Fruit fly (Drosophila melanogaster) whole organism, embryonic: ENCODE data around the gene CG1575.

ENCODE experiments used
- Adf1 ChIP-seq: fragments of 200-800 bp; sonication (Bioruptor generic); IDR thresholded peaks from 2 replicates; pipeline ENCODE4 v1.3.6; 2022; ENCODE audit warnings: missing biosample characterization, missing genetic modification characterization
- Atf-2 ChIP-seq: fragments of 200-800 bp; sonication (Bioruptor generic); optimal IDR thresholded peaks from 2 replicates; lab custom pipeline; 2016; ENCODE audit warnings: missing biosample characterization, missing genetic modification characterization
- Awh ChIP-seq: fragments of 200-800 bp; sonication (Bioruptor generic); IDR thresholded peaks from 2 replicates; pipeline ENCODE4, ENCODE4 v1.3.6; 2022; ENCODE audit warnings: missing biosample characterization, missing genetic modification characterization
- BEAF-32 ChIP-seq: fragments of 200-800 bp; sonication (Bioruptor generic); optimal IDR thresholded peaks from 3 replicates; lab custom pipeline; 2017; ENCODE audit warnings: missing biosample characterization, missing genetic modification characterization, mild to moderate bottlenecking, moderate library complexity, missing genetic modification reagents
- BtbVII ChIP-seq: fragments of 200-800 bp; sonication (Bioruptor generic); optimal IDR thresholded peaks from 3 replicates; lab custom pipeline; 2017; ENCODE audit warnings: missing biosample characterization, mild to moderate bottlenecking, missing genetic modification characterization
- CG10959 ChIP-seq: fragments of 200-800 bp; sonication (Bioruptor generic); IDR thresholded peaks from 2 replicates; pipeline ENCODE4 v1.3.6; 2022; ENCODE audit warnings: missing biosample characterization, missing genetic modification characterization
- CG11085 ChIP-seq: fragments of 200-800 bp; sonication (Bioruptor generic); IDR thresholded peaks from 2 replicates; pipeline ENCODE4 v1.3.6; 2022; ENCODE audit warnings: missing biosample characterization, missing genetic modification characterization
- CG11247 ChIP-seq: fragments of 200-800 bp; sonication (Bioruptor generic); IDR thresholded peaks from 2 replicates; pipeline ENCODE4 v1.3.6; 2022; ENCODE audit warnings: missing biosample characterization, missing genetic modification characterization
- CG12236 ChIP-seq: fragments of 200-800 bp; sonication (Bioruptor generic); optimal IDR thresholded peaks from 2 replicates; lab custom pipeline; 2016; ENCODE audit warnings: missing biosample characterization, missing genetic modification characterization
- CG14441 ChIP-seq: fragments of 200-800 bp; sonication (Bioruptor generic); IDR thresholded peaks from 2 replicates; pipeline ENCODE4 v1.3.6; 2022; ENCODE audit warnings: missing biosample characterization, missing genetic modification characterization
- CG14710 ChIP-seq: fragments of 200-800 bp; sonication (Bioruptor generic); optimal IDR thresholded peaks from 3 replicates; lab custom pipeline; 2019; ENCODE audit warnings: missing biosample characterization, mild to moderate bottlenecking, missing genetic modification characterization, moderate library complexity
- CG17359 ChIP-seq: fragments of 200-800 bp; sonication (Bioruptor generic); optimal IDR thresholded peaks from 3 replicates; lab custom pipeline; 2018; ENCODE audit warnings: missing biosample characterization, mild to moderate bottlenecking, missing genetic modification characterization, moderate library complexity
- CG17361 ChIP-seq: fragments of 200-800 bp; sonication (Bioruptor generic); IDR thresholded peaks from 3 replicates; pipeline ENCODE4 v1.3.6; 2022; ENCODE audit warnings: missing biosample characterization, missing genetic modification characterization
- CG18599 ChIP-seq: fragments of 200-800 bp; sonication (Bioruptor generic); optimal IDR thresholded peaks from 3 replicates; lab custom pipeline; 2017; ENCODE audit warnings: missing biosample characterization, missing genetic modification characterization, mild to moderate bottlenecking, moderate library complexity, missing genetic modification reagents
- CG18764 ChIP-seq: fragments of 200-800 bp; sonication (Bioruptor generic); optimal IDR thresholded peaks from 3 replicates; lab custom pipeline; 2016; ENCODE audit warnings: missing biosample characterization, missing genetic modification characterization
- CG2875 ChIP-seq: fragments of 200-800 bp; sonication (Bioruptor generic); optimal IDR thresholded peaks from 2 replicates; lab custom pipeline; 2017; ENCODE audit warnings: missing biosample characterization, mild to moderate bottlenecking, missing genetic modification characterization, missing genetic modification reagents
- CG3065 ChIP-seq: fragments of 200-800 bp; sonication (Bioruptor generic); optimal IDR thresholded peaks from 2 replicates; lab custom pipeline; 2016; ENCODE audit warnings: missing biosample characterization, missing genetic modification characterization
- CG33213 ChIP-seq: fragments of 200-800 bp; sonication (Bioruptor generic); optimal IDR thresholded peaks from 3 replicates; lab custom pipeline; 2016; ENCODE audit warnings: missing biosample characterization, missing genetic modification characterization
- CG4328 ChIP-seq: fragments of 200-800 bp; sonication (Bioruptor generic); optimal IDR thresholded peaks from 3 replicates; lab custom pipeline; 2017; ENCODE audit warnings: missing biosample characterization, missing genetic modification reagents, missing genetic modification characterization
- CG6175 ChIP-seq: fragments of 200-800 bp; sonication (Bioruptor generic); IDR thresholded peaks from 3 replicates; pipeline ENCODE4 v1.3.6; 2022; ENCODE audit warnings: missing biosample characterization, missing genetic modification characterization
- CG7556 ChIP-seq: fragments of 200-800 bp; sonication (Bioruptor generic); optimal IDR thresholded peaks from 2 replicates; lab custom pipeline; 2017; ENCODE audit warnings: missing biosample characterization, mild to moderate bottlenecking, missing genetic modification characterization
- CG9609 ChIP-seq: fragments of 200-800 bp; sonication (Bioruptor generic); optimal IDR thresholded peaks from 3 replicates; lab custom pipeline; 2016; ENCODE audit warnings: missing biosample characterization, missing genetic modification characterization
- Dip3 ChIP-seq: fragments of 200-800 bp; sonication (Bioruptor generic); optimal IDR thresholded peaks from 3 replicates; lab custom pipeline; 2016; ENCODE audit warnings: missing biosample characterization, missing genetic modification characterization
- Dll ChIP-seq: fragments of 200-800 bp; sonication (Bioruptor generic); IDR thresholded peaks from 4 replicates; pipeline ENCODE4 v1.3.6; 2022; ENCODE audit warnings: missing biosample characterization, missing genetic modification characterization; ENCODE audit not compliant: partially characterized antibody
- Elba2 ChIP-seq: fragments of 200-800 bp; sonication (Bioruptor generic); optimal IDR thresholded peaks from 3 replicates; lab custom pipeline; 2016; ENCODE audit warnings: missing biosample characterization, missing genetic modification characterization
- H2.0 ChIP-seq: fragments of 200-800 bp; sonication (Bioruptor generic); IDR thresholded peaks from 2 replicates; pipeline ENCODE4 v1.3.6; 2022; ENCODE audit warnings: missing biosample characterization, missing genetic modification characterization
- Hr3 ChIP-seq: fragments of 200-800 bp; sonication (Bioruptor generic); optimal IDR thresholded peaks from 3 replicates; lab custom pipeline; 2016; ENCODE audit warnings: missing biosample characterization, missing genetic modification characterization
- Jarid2 ChIP-seq: fragments of 200-800 bp; sonication (Bioruptor generic); optimal IDR thresholded peaks from 3 replicates; lab custom pipeline; 2017; ENCODE audit warnings: mild to moderate bottlenecking, missing biosample characterization, missing genetic modification reagents, missing genetic modification characterization
- Lim3 ChIP-seq: fragments of 200-800 bp; sonication (Bioruptor generic); IDR thresholded peaks from 2 replicates; pipeline ENCODE4 v1.3.6; 2022; ENCODE audit warnings: missing biosample characterization, missing genetic modification characterization
- Meics ChIP-seq: fragments of 200-800 bp; sonication (Bioruptor generic); optimal IDR thresholded peaks from 2 replicates; lab custom pipeline; 2017; ENCODE audit warnings: missing biosample characterization, mild to moderate bottlenecking, missing genetic modification characterization
- NK7.1 ChIP-seq: fragments of 200-800 bp; sonication (Bioruptor generic); optimal IDR thresholded peaks from 3 replicates; lab custom pipeline; 2016; ENCODE audit warnings: missing biosample characterization, missing genetic modification characterization
- Ravus ChIP-seq: fragments of 200-800 bp; sonication (Bioruptor generic); IDR thresholded peaks from 2 replicates; pipeline ENCODE4 v1.3.6; 2022; ENCODE audit warnings: missing biosample characterization, missing genetic modification characterization
- Rfx ChIP-seq: fragments of 200-800 bp; sonication (Bioruptor generic); IDR thresholded peaks from 2 replicates; pipeline ENCODE4 v1.3.6; 2022; ENCODE audit warnings: missing biosample characterization, missing genetic modification characterization
- aop ChIP-seq: fragments of 200-800 bp; sonication (Bioruptor generic); IDR thresholded peaks from 2 replicates; pipeline ENCODE4 v1.3.6; 2022; ENCODE audit warnings: missing biosample characterization, missing genetic modification characterization
- ato ChIP-seq: fragments of 200-800 bp; sonication (Bioruptor generic); IDR thresholded peaks from 2 replicates; pipeline ENCODE4 v1.3.6; 2022; ENCODE audit warnings: missing biosample characterization, missing genetic modification characterization; ENCODE audit not compliant: partially characterized antibody
- cas ChIP-seq: fragments of 200-800 bp; sonication (Bioruptor generic); IDR thresholded peaks from 2 replicates; pipeline ENCODE4 v1.3.6; 2022; ENCODE audit warnings: missing biosample characterization, missing genetic modification characterization
- dmrt99B ChIP-seq: fragments of 200-800 bp; sonication (Bioruptor generic); optimal IDR thresholded peaks from 2 replicates; lab custom pipeline; 2018; ENCODE audit warnings: missing biosample characterization, mild to moderate bottlenecking, missing genetic modification characterization, moderate library complexity
- esg ChIP-seq: fragments of 200-800 bp; sonication (Bioruptor generic); conservative IDR thresholded peaks from 2 replicates; pipeline ENCODE4 v1.3.6; 2022; ENCODE audit warnings: missing biosample characterization, missing genetic modification characterization
- gfzf ChIP-seq: fragments of 200-800 bp; sonication (Bioruptor generic); optimal IDR thresholded peaks from 2 replicates; lab custom pipeline; 2016; ENCODE audit warnings: missing biosample characterization, mild to moderate bottlenecking, missing genetic modification characterization, moderate library complexity
- her ChIP-seq: fragments of 200-800 bp; sonication (Bioruptor generic); optimal IDR thresholded peaks from 2 replicates; lab custom pipeline; 2016; ENCODE audit warnings: missing biosample characterization, missing genetic modification characterization
- jigr1 ChIP-seq: fragments of 200-800 bp; sonication (Bioruptor generic); IDR thresholded peaks from 3 replicates; pipeline ENCODE4 v1.3.6; 2022; ENCODE audit warnings: missing biosample characterization, missing genetic modification characterization
- nom ChIP-seq: fragments of 200-800 bp; sonication (Bioruptor generic); optimal IDR thresholded peaks from 2 replicates; lab custom pipeline; 2017; ENCODE audit warnings: missing biosample characterization, missing genetic modification characterization, mild to moderate bottlenecking, moderate library complexity, missing genetic modification reagents
- oc ChIP-seq: fragments of 200-800 bp; sonication (Bioruptor generic); optimal IDR thresholded peaks from 2 replicates; lab custom pipeline; 2018; ENCODE audit warnings: missing biosample characterization, mild to moderate bottlenecking, missing genetic modification characterization, moderate library complexity
- org-1 ChIP-seq: fragments of 200-800 bp; sonication (Bioruptor generic); optimal IDR thresholded peaks from 2 replicates; lab custom pipeline; 2017; ENCODE audit warnings: missing biosample characterization, missing genetic modification characterization
- ro ChIP-seq: fragments of 200-800 bp; sonication (Bioruptor generic); IDR thresholded peaks from 2 replicates; pipeline ENCODE4 v1.3.6; 2022; ENCODE audit warnings: missing biosample characterization, missing genetic modification characterization
- seq ChIP-seq: fragments of 200-800 bp; sonication (Bioruptor generic); IDR thresholded peaks from 2 replicates; pipeline ENCODE4 v1.3.6; 2022; ENCODE audit warnings: missing biosample characterization, missing genetic modification characterization
- sim ChIP-seq: fragments of 200-800 bp; sonication (Bioruptor generic); IDR thresholded peaks from 2 replicates; pipeline ENCODE4 v1.3.6; 2022; ENCODE audit warnings: missing biosample characterization, missing genetic modification characterization
- slbo ChIP-seq: fragments of 200-800 bp; sonication (Bioruptor generic); IDR thresholded peaks from 2 replicates; pipeline ENCODE4 v1.3.6; 2022; ENCODE audit warnings: missing biosample characterization, missing genetic modification characterization
- stwl ChIP-seq: fragments of 200-800 bp; sonication (Bioruptor generic); optimal IDR thresholded peaks from 3 replicates; lab custom pipeline; 2018; ENCODE audit warnings: missing biosample characterization, mild to moderate bottlenecking, missing genetic modification characterization, moderate library complexity

CG1575 gene

DNA sequence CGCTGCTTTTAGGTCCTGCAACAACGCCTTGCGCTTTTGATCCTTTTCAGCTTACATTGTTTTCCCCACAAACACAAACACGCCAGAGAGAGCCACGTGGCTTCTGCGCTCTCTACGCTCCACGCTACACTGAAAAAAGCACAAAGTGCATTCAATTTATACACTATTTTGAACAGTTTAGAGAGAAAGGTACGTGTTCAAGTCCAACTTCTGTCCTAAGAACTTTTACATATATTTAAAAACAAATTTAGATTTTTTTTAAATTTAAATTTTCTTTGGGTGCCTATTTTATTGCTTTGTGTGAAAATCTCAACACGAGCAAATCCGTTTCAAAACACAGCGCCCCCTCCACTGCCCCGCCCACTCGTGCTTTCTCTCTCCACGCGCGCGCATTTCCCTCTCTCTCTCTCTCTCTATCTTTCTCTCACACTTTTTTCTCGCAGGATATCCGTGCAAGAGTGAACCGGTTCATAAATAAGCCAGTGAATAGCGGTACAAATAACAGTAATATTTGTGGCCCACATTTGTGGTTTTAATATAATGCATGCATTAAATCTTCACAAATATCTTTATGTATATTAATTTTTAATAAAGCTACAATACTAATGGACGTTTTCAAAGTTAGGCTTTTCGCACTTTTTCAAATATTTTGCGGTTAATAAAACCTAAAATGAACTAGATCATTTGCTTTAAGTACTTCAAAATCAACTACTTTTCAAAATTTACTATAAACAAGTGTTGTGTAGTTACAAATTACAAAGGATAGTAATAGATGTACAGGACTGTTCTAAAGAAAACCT, 16.6 kb upstream of the CG1575 start (continued):
- TF ChIP-seq CG6175 (GFP tag; lab: Robert Waterston, UW) = 0 out of 3 replicates have a peak, but pooled peaks have one; percentile 64
- TF ChIP-seq CG11085 (GFP tag; lab: Robert Waterston, UW) = peak; percentile 34; the same call in 1 of the 2 replicates
- TF ChIP-seq Dll (GFP tag; lab: Robert Waterston, UW) = no peak
- TF ChIP-seq BtbVII (GFP tag; lab: Kevin White, UChicago) = peak; percentile 81
- TF ChIP-seq oc (tag; lab: Kevin White, UChicago) = peak; percentile 85
- TF ChIP-seq CG2875 (GFP tag; lab: Kevin White, UChicago) = peak; percentile 79
- TF ChIP-seq Elba2 (GFP tag; lab: Kevin White, UChicago) = no peak
- TF ChIP-seq org-1 (GFP tag; lab: Kevin White, UChicago) = peak; percentile 70
- peak; percentile 13 for TF ChIP-seq CG9609 (GFP tag; lab: Kevin White, UChicago)
- TF ChIP-seq Atf-2 (GFP tag; lab: Kevin White, UChicago) = no peak
- peak; percentile 85 for TF ChIP-seq CG17361 (GFP tag; lab: Robert Waterston, UW)
- peak; percentile 34 for TF ChIP-seq CG18764
- TF ChIP-seq H2.0 (GFP tag; lab: Robert Waterston, UW) = peak; percentile 82
- TF ChIP-seq CG33213 = no peak
- 0 out of 2 replicates have a peak, but pooled peaks have one; percentile 41 for TF ChIP-seq ro (GFP tag; lab: Robert Waterston, UW)
- peak; percentile 88 for TF ChIP-seq Meics
- peak; percentile 40 for TF ChIP-seq NK7.1 (GFP tag; lab: Kevin White, UChicago)
- peak; percentile 40 for TF ChIP-seq CG4328
- TF ChIP-seq BEAF-32 = no peak
- peak; percentile 81 for TF ChIP-seq esg (GFP tag; lab: Robert Waterston, UW)
- peak; percentile 90 for TF ChIP-seq CG17359 (tag; lab: Kevin White, UChicago)
- peak; percentile 68 for TF ChIP-seq Hr3 (GFP tag; lab: Kevin White, UChicago)
- no peak for TF ChIP-seq aop (GFP tag; lab: Robert Waterston, UW)
- peak; percentile 20 for TF ChIP-seq nom (GFP tag; lab: Kevin White, UChicago)
- peak; percentile 87 for TF ChIP-seq Rfx (GFP tag; lab: Robert Waterston, UW)
- TF ChIP-seq CG14710 (tag; lab: Kevin White, UChicago) = peak; percentile 68
- peak; percentile 67; the same call in 1 of the 2 replicates for TF ChIP-seq Ravus
- TF ChIP-seq CG18599 (GFP tag; lab: Kevin White, UChicago) = peak; percentile 95
- TF ChIP-seq CG10959 = peak; percentile 49; the same call in 1 of the 2 replicates
- TF ChIP-seq gfzf (GFP tag; lab: Kevin White, UChicago) = no peak
- TF ChIP-seq jigr1 = peak; percentile 67; the same call in 1 of the 3 replicates
- peak; percentile 59 for TF ChIP-seq CG3065
- peak; percentile 68 for TF ChIP-seq sim (GFP tag; lab: Robert Waterston, UW)
- TF ChIP-seq Lim3 (GFP tag; lab: Robert Waterston, UW) = no peak
- no peak for TF ChIP-seq stwl
- TF ChIP-seq Awh = peak; percentile 83
- TF ChIP-seq slbo = peak; percentile 88
- no peak for TF ChIP-seq CG12236
- TF ChIP-seq Adf1 (GFP tag; lab: Robert Waterston, UW) = peak; percentile 63
- TF ChIP-seq CG7556 (GFP tag; lab: Kevin White, UChicago) = peak; percentile 89
- TF ChIP-seq Dip3 = peak; percentile 42
- peak; percentile 81 for TF ChIP-seq CG11247 (GFP tag; lab: Robert Waterston, UW)
- TF ChIP-seq her (GFP tag; lab: Kevin White, UChicago) = peak; percentile 26
- 0 out of 2 replicates have a peak, but pooled peaks have one; percentile 45 for TF ChIP-seq cas
- TF ChIP-seq CG14441 (GFP tag; lab: Robert Waterston, UW) = peak; percentile 83
- peak; percentile 86 for TF ChIP-seq seq (GFP tag; lab: Robert Waterston, UW)
- TF ChIP-seq Jarid2 (GFP tag; lab: Kevin White, UChicago) = peak; percentile 41
- peak; percentile 90 for TF ChIP-seq dmrt99B (tag; lab: Kevin White, UChicago)
- no peak for TF ChIP-seq ato
